Worm (Caenorhabditis elegans): ENCODE measurements around the gene F28A10.1.

- TF ChIP-seq nhr-11 (tag; optimal IDR thresholded peaks at IDR 0.05) (no peak), skn-1 (tag; optimal IDR thresholded peaks at IDR 0.05) (no peak), tbx-2 (tag; optimal IDR thresholded peaks at IDR 0.05) (no peak), ceh-16 (tag; optimal IDR thresholded peaks at IDR 0.05) (no peak), nhr-43 (tag; optimal IDR thresholded peaks at IDR 0.05; ENCODE audit: poor library complexity, severe bottlenecking) (no peak), R02D3.7 (tag; optimal IDR thresholded peaks at IDR 0.05) (no peak), nhr-28 (tag; optimal IDR thresholded peaks at IDR 0.05) (no peak), fkh-10 (GFP tag; optimal IDR thresholded peaks at IDR 0.05) (no peak), lin-39 (tag; optimal IDR thresholded peaks at IDR 0.05) (no peak)
Observed at ce11 chrII:799700-800099, 25.9 kb upstream of the F28A10.1 start, which contains the start of gene F46F5.14.
